Fruit fly (Drosophila melanogaster) whole organism, embryonic: Measurements from ENCODE around the gene Sf3b6.

ENCODE experiments used
- Abd-B ChIP-seq: fragments of 200-800 bp; sonication (Bioruptor generic); optimal IDR thresholded peaks from 2 replicates; lab custom pipeline; 2018; ENCODE audit warnings: missing biosample characterization, mild to moderate bottlenecking, missing genetic modification characterization, moderate library complexity
- BtbVII ChIP-seq: fragments of 200-800 bp; sonication (Bioruptor generic); optimal IDR thresholded peaks from 3 replicates; lab custom pipeline; 2017; ENCODE audit warnings: missing biosample characterization, mild to moderate bottlenecking, missing genetic modification characterization
- C15 ChIP-seq: fragments of 200-800 bp; sonication (Bioruptor generic); IDR thresholded peaks from 3 replicates; pipeline ENCODE4 v1.3.6; 2022; ENCODE audit warnings: missing biosample characterization, missing genetic modification characterization
- CG10147 ChIP-seq: fragments of 200-800 bp; sonication (Bioruptor generic); optimal IDR thresholded peaks from 2 replicates; lab custom pipeline; 2019; ENCODE audit warnings: missing biosample characterization, mild to moderate bottlenecking, missing genetic modification characterization, moderate library complexity
- CG11247 ChIP-seq: fragments of 200-800 bp; sonication (Bioruptor generic); IDR thresholded peaks from 2 replicates; pipeline ENCODE4 v1.3.6; 2022; ENCODE audit warnings: missing biosample characterization, missing genetic modification characterization
- CG12104 ChIP-seq: fragments of 200-800 bp; sonication (Bioruptor generic); optimal IDR thresholded peaks from 3 replicates; lab custom pipeline; 2016; ENCODE audit warnings: missing biosample characterization, missing genetic modification characterization
- CG12769 ChIP-seq: fragments of 200-800 bp; sonication (Bioruptor generic); optimal IDR thresholded peaks from 2 replicates; lab custom pipeline; 2019; ENCODE audit warnings: missing biosample characterization, mild to moderate bottlenecking, missing genetic modification characterization, moderate library complexity
- CG18011 ChIP-seq: fragments of 200-800 bp; sonication (Bioruptor generic); optimal IDR thresholded peaks from 2 replicates; lab custom pipeline; 2017; ENCODE audit warnings: missing biosample characterization, missing genetic modification characterization, mild to moderate bottlenecking, moderate library complexity, missing genotype
- CG2712 ChIP-seq: fragments of 200-800 bp; optimal IDR thresholded peaks from 3 replicates; lab custom pipeline; 2019; ENCODE audit warnings: missing biosample characterization, mild to moderate bottlenecking, missing genetic modification characterization, moderate library complexity
- CG2875 ChIP-seq: fragments of 200-800 bp; sonication (Bioruptor generic); optimal IDR thresholded peaks from 2 replicates; lab custom pipeline; 2017; ENCODE audit warnings: missing biosample characterization, mild to moderate bottlenecking, missing genetic modification characterization, missing genetic modification reagents
- CG30431 ChIP-seq: fragments of 200-800 bp; sonication (Bioruptor generic); optimal IDR thresholded peaks from 2 replicates; lab custom pipeline; 2017; ENCODE audit warnings: missing biosample characterization, missing genetic modification characterization
- CG31365 ChIP-seq: fragments of 200-800 bp; sonication (Bioruptor generic); optimal IDR thresholded peaks from 2 replicates; lab custom pipeline; 2018; ENCODE audit warnings: missing biosample characterization, mild to moderate bottlenecking, missing genetic modification characterization
- CG6854 ChIP-seq: fragments of 200-800 bp; sonication (Bioruptor generic); optimal IDR thresholded peaks from 3 replicates; lab custom pipeline; 2017; ENCODE audit warnings: missing biosample characterization, mild to moderate bottlenecking, missing genetic modification characterization
- CG7987 ChIP-seq: fragments of 200-800 bp; sonication (Bioruptor generic); optimal IDR thresholded peaks from 2 replicates; lab custom pipeline; 2018; ENCODE audit warnings: missing biosample characterization, mild to moderate bottlenecking, missing genetic modification characterization, moderate library complexity
- CG8924 ChIP-seq: fragments of 200-800 bp; optimal IDR thresholded peaks from 3 replicates; lab custom pipeline; 2019; ENCODE audit warnings: missing biosample characterization, mild to moderate bottlenecking, missing genetic modification characterization, moderate library complexity
- CG9876 ChIP-seq: fragments of 200-800 bp; sonication (Bioruptor generic); optimal IDR thresholded peaks from 2 replicates; lab custom pipeline; 2016; ENCODE audit warnings: missing biosample characterization, missing genetic modification characterization
- CHES-1-like ChIP-seq: fragments of 200-800 bp; sonication (Bioruptor generic); optimal IDR thresholded peaks from 2 replicates; lab custom pipeline; 2016; ENCODE audit warnings: missing biosample characterization, missing genetic modification characterization
- D19B ChIP-seq: fragments of 200-800 bp; sonication (Bioruptor generic); optimal IDR thresholded peaks from 2 replicates; lab custom pipeline; 2017; ENCODE audit warnings: missing biosample characterization, mild to moderate bottlenecking, missing genetic modification characterization
- Dbx ChIP-seq: fragments of 200-800 bp; sonication (Bioruptor generic); IDR thresholded peaks from 3 replicates; pipeline ENCODE4 v1.3.6; 2022; ENCODE audit warnings: missing biosample characterization, missing genetic modification characterization
- H2.0 ChIP-seq: fragments of 200-800 bp; sonication (Bioruptor generic); IDR thresholded peaks from 2 replicates; pipeline ENCODE4 v1.3.6; 2022; ENCODE audit warnings: missing biosample characterization, missing genetic modification characterization
- HLH3B ChIP-seq: fragments of 200-800 bp; sonication (Bioruptor generic); IDR thresholded peaks from 2 replicates; pipeline ENCODE4 v1.3.6; 2022; ENCODE audit warnings: missing biosample characterization, missing genetic modification characterization
- HLH54F ChIP-seq: fragments of 200-800 bp; sonication (Bioruptor generic); optimal IDR thresholded peaks from 3 replicates; lab custom pipeline; 2016; ENCODE audit warnings: missing biosample characterization, missing genetic modification characterization
- HmgZ ChIP-seq: fragments of 200-800 bp; sonication (Bioruptor generic); optimal IDR thresholded peaks from 2 replicates; lab custom pipeline; 2018; ENCODE audit warnings: missing biosample characterization, mild to moderate bottlenecking, missing genetic modification characterization
- Hsf ChIP-seq: fragments of 200-800 bp; sonication (Bioruptor generic); optimal IDR thresholded peaks from 3 replicates; lab custom pipeline; 2016; ENCODE audit warnings: missing biosample characterization, missing genetic modification characterization
- MTF-1 ChIP-seq: fragments of 200-800 bp; sonication (Bioruptor generic); optimal IDR thresholded peaks from 2 replicates; lab custom pipeline; 2018; ENCODE audit warnings: missing biosample characterization, mild to moderate bottlenecking, missing genetic modification characterization, borderline replicate concordance
- NC2α ChIP-seq: fragments of 200-800 bp; sonication (Bioruptor generic); optimal IDR thresholded peaks from 2 replicates; lab custom pipeline; 2016; ENCODE audit warnings: missing biosample characterization, missing genetic modification characterization
- NFAT ChIP-seq: fragments of 200-800 bp; sonication (Bioruptor generic); IDR thresholded peaks from 2 replicates; pipeline ENCODE4 v1.3.6; 2022; ENCODE audit warnings: missing biosample characterization, missing genetic modification characterization
- Nf-YC ChIP-seq: fragments of 200-800 bp; optimal IDR thresholded peaks from 3 replicates; lab custom pipeline; 2019; ENCODE audit warnings: missing biosample characterization, mild to moderate bottlenecking, missing genetic modification characterization, moderate library complexity
- Sry-β ChIP-seq: fragments of 200-800 bp; sonication (Bioruptor generic); optimal IDR thresholded peaks from 2 replicates; lab custom pipeline; 2018; ENCODE audit warnings: missing biosample characterization, mild to moderate bottlenecking, missing genetic modification characterization, moderate library complexity
- Trl ChIP-seq, 3 experiments: fragments of >200 bp in 2 of 3; fragments of 200-800 bp in 1 of 3; sonication (Bioruptor generic) in 1 of 3; optimal IDR thresholded peaks; 2 replicates in 1 of 3; 3 replicates in 2 of 3; lab custom pipeline; 2016 to 2017; ENCODE audit warnings: missing biosample characterization in 1 of 3, missing genetic modification characterization in 1 of 3
- amos ChIP-seq: fragments of 200-800 bp; sonication (Bioruptor generic); IDR thresholded peaks from 2 replicates; pipeline ENCODE4 v1.3.6; 2022; ENCODE audit warnings: missing biosample characterization, missing genetic modification characterization; ENCODE audit not compliant: partially characterized antibody
- chif ChIP-seq, 2 experiments: fragments of 200-800 bp; sonication (Bioruptor generic); optimal IDR thresholded peaks; 3 replicates each; lab custom pipeline; 2016; ENCODE audit warnings: missing biosample characterization in 2 of 2, missing genetic modification characterization in 2 of 2
- chn ChIP-seq: fragments of 200-800 bp; sonication (Bioruptor generic); optimal IDR thresholded peaks from 2 replicates; lab custom pipeline; 2016; ENCODE audit warnings: missing biosample characterization, missing genetic modification characterization
- crol ChIP-seq: fragments of 200-800 bp; sonication (Bioruptor generic); IDR thresholded peaks from 2 replicates; pipeline ENCODE4 v1.3.6; 2022; ENCODE audit warnings: missing biosample characterization, missing genetic modification characterization
- gcm2 ChIP-seq: fragments of 200-800 bp; sonication (Bioruptor generic); optimal IDR thresholded peaks from 2 replicates; lab custom pipeline; 2016; ENCODE audit warnings: missing biosample characterization, missing genetic modification characterization
- grn ChIP-seq: fragments of 200-800 bp; sonication (Bioruptor generic); optimal IDR thresholded peaks from 3 replicates; lab custom pipeline; 2017; ENCODE audit warnings: missing biosample characterization, missing genetic modification characterization
- gsb-n ChIP-seq: fragments of 200-800 bp; sonication (Bioruptor generic); optimal IDR thresholded peaks from 3 replicates; lab custom pipeline; 2018; ENCODE audit warnings: missing biosample characterization, mild to moderate bottlenecking, missing genetic modification characterization
- hbn ChIP-seq: fragments of 200-800 bp; sonication (Bioruptor generic); IDR thresholded peaks from 2 replicates; pipeline ENCODE4 v1.3.6; 2022; ENCODE audit warnings: missing biosample characterization, missing genetic modification characterization; ENCODE audit not compliant: partially characterized antibody
- her ChIP-seq: fragments of 200-800 bp; sonication (Bioruptor generic); optimal IDR thresholded peaks from 2 replicates; lab custom pipeline; 2016; ENCODE audit warnings: missing biosample characterization, missing genetic modification characterization
- lilli ChIP-seq: fragments of 200-800 bp; sonication (Bioruptor generic); optimal IDR thresholded peaks from 3 replicates; lab custom pipeline; 2016; ENCODE audit warnings: missing biosample characterization, missing genetic modification characterization
- mam ChIP-seq: fragments of 200-800 bp; sonication (Bioruptor generic); optimal IDR thresholded peaks from 3 replicates; lab custom pipeline; 2016; ENCODE audit warnings: missing biosample characterization, missing genetic modification characterization
- nmo ChIP-seq: fragments of 200-800 bp; sonication (Bioruptor generic); optimal IDR thresholded peaks from 2 replicates; lab custom pipeline; 2018; ENCODE audit warnings: missing biosample characterization, mild to moderate bottlenecking, missing genetic modification characterization, moderate library complexity
- otp ChIP-seq: fragments of 200-800 bp; sonication (Bioruptor generic); IDR thresholded peaks from 3 replicates; pipeline ENCODE4, ENCODE4 v1.3.6; 2022; ENCODE audit warnings: missing biosample characterization, missing genetic modification characterization
- pan ChIP-seq, 4 experiments: fragments of >200 bp in 3 of 4; fragments of 200-800 bp in 1 of 4; sonication (Bioruptor generic) in 1 of 4; optimal IDR thresholded peaks in 3 of 4; IDR thresholded peaks in 1 of 4; 2 replicates each; pipeline versions ENCODE4 v1.3.6 to Lab custom; 2017 to 2022; ENCODE audit warnings: missing biosample characterization in 2 of 4, missing genetic modification characterization in 2 of 4, mixed read lengths in 1 of 4
- slou ChIP-seq: fragments of 200-800 bp; sonication (Bioruptor generic); optimal IDR thresholded peaks from 3 replicates; lab custom pipeline; 2016; ENCODE audit warnings: missing biosample characterization, missing genetic modification characterization
- stc ChIP-seq: fragments of 200-800 bp; sonication (Bioruptor generic); IDR thresholded peaks from 2 replicates; pipeline ENCODE4 v1.3.6; 2022; ENCODE audit warnings: missing biosample characterization, missing genetic modification characterization
- sug ChIP-seq: fragments of 200-800 bp; optimal IDR thresholded peaks from 2 replicates; lab custom pipeline; 2019; ENCODE audit warnings: missing biosample characterization, mild to moderate bottlenecking, missing genetic modification characterization, moderate library complexity
- tna ChIP-seq: fragments of 200-800 bp; sonication (Bioruptor generic); IDR thresholded peaks from 2 replicates; pipeline ENCODE4 v1.3.6; 2022; ENCODE audit warnings: missing biosample characterization, missing genetic modification characterization; ENCODE audit not compliant: partially characterized antibody
- zen ChIP-seq: fragments of 200-800 bp; sonication (Bioruptor generic); optimal IDR thresholded peaks from 3 replicates; lab custom pipeline; 2018; ENCODE audit warnings: missing biosample characterization, mild to moderate bottlenecking, missing genetic modification characterization, moderate library complexity

Sf3b6 gene

DNA sequence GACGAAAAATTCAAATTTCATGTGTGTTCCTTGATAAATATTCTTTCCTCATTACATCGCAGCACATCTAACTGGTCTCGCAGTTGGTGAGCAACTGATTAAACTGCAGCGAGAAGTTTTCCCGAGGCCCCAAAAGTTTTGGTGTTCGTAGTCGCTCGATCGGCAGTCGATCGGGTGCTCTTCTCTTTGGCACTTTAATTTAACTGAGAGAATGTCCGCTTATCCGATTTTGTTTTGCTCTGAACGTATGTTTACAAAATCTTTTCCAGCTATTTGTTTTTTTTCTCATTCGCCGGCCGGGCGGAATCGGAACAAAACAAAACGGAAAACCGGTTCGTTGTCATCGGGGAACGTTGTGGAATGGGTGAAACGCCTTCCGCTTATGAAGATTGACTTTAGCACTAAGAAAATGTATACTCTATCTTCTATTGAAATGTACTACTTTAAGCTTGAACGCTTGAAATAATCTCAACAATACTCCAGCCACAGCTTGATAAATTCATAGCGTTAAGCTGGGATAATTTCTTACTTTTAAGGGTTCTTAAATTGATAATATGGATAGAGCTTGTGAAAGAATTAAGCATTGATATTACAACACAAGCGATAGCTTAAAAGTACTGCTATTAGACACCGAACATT, 25.7 kb upstream of the Sf3b6 start (continued):
- no peak for TF ChIP-seq HmgZ (tag; lab: Kevin White, UChicago)
- TF ChIP-seq CG7987 (GFP tag; lab: Kevin White, UChicago): no peak
- no peak for TF ChIP-seq CG11247
- no peak for TF ChIP-seq CG30431 (GFP tag; lab: Kevin White, UChicago)
- TF ChIP-seq NC2α (GFP tag; lab: Kevin White, UChicago): no peak
- no peak for TF ChIP-seq CG10147 (GFP tag; lab: Kevin White, UChicago)
- no peak for TF ChIP-seq NFAT (GFP tag; lab: Robert Waterston, UW)
- no peak for TF ChIP-seq mam (GFP tag; lab: Kevin White, UChicago)
- TF ChIP-seq sug (tag; lab: Kevin White, UChicago): no peak
- no peak for TF ChIP-seq CG18011 (GFP tag; lab: Kevin White, UChicago)
- no peak for TF ChIP-seq CG6854 (GFP tag; lab: Kevin White, UChicago)
- TF ChIP-seq her (GFP tag; lab: Kevin White, UChicago): no peak
- TF ChIP-seq hbn: no peak
- peak; percentile 31 for TF ChIP-seq MTF-1 (GFP tag; lab: Kevin White, UChicago)
- TF ChIP-seq nmo (GFP tag; lab: Kevin White, UChicago): no peak
- no peak for TF ChIP-seq Dbx (GFP tag; lab: Robert Waterston, UW)
- no peak for TF ChIP-seq amos (GFP tag; lab: Robert Waterston, UW)
- no peak for TF ChIP-seq Sry-β (GFP tag; lab: Kevin White, UChicago)
- peak; percentile 49 for TF ChIP-seq BtbVII (GFP tag; lab: Kevin White, UChicago)
- TF ChIP-seq gcm2: no peak
- TF ChIP-seq H2.0 (GFP tag; lab: Robert Waterston, UW): no peak
- no peak for TF ChIP-seq tna (GFP tag; lab: Robert Waterston, UW)
- TF ChIP-seq CG12769 (tag; lab: Kevin White, UChicago): peak; percentile 21
- TF ChIP-seq CG31365: no peak
- no peak for TF ChIP-seq crol (GFP tag; lab: Robert Waterston, UW)
- TF ChIP-seq gsb-n (tag; lab: Kevin White, UChicago): no peak
- peak; percentile 70 to 72 for TF ChIP-seq Trl (optimal IDR thresholded peaks at IDR 0.05; lab: Kevin White, UChicago)
- TF ChIP-seq Trl (GFP tag; optimal IDR thresholded peaks at IDR 0.05; lab: Kevin White, UChicago): no peak
- no peak for TF ChIP-seq Hsf (GFP tag; lab: Kevin White, UChicago)
- TF ChIP-seq pan (optimal IDR thresholded peaks at IDR 0.05; lab: Kevin White, UChicago): no peak
- TF ChIP-seq pan (GFP tag; optimal IDR thresholded peaks at IDR 0.05 in 1 of 2, IDR thresholded peaks at IDR 0.05 in 1 of 2): no peak
- no peak for TF ChIP-seq stc
- TF ChIP-seq otp (GFP tag; lab: Robert Waterston, UW): peak; percentile 13; the same call in 1 of the 3 replicates
- no peak for TF ChIP-seq Nf-YC (tag; lab: Kevin White, UChicago)
- no peak for TF ChIP-seq HLH54F (GFP tag; lab: Kevin White, UChicago)
- no peak for TF ChIP-seq CG12104 (GFP tag; lab: Kevin White, UChicago)
- TF ChIP-seq C15 (GFP tag; lab: Robert Waterston, UW): no peak
- no peak for TF ChIP-seq zen
- no peak for TF ChIP-seq D19B (GFP tag; lab: Kevin White, UChicago)
- TF ChIP-seq slou (GFP tag; lab: Kevin White, UChicago): no peak
- TF ChIP-seq CG2712 (tag; lab: Kevin White, UChicago): no peak
- no peak for TF ChIP-seq CG9876 (GFP tag; lab: Kevin White, UChicago)
- TF ChIP-seq HLH3B (GFP tag; lab: Robert Waterston, UW): no peak
- no peak for TF ChIP-seq chn (GFP tag; lab: Kevin White, UChicago)
- TF ChIP-seq CG2875: peak; percentile 1
- no peak for TF ChIP-seq grn (GFP tag; lab: Kevin White, UChicago)
- no peak for TF ChIP-seq CHES-1-like (GFP tag; lab: Kevin White, UChicago)
- TF ChIP-seq lilli (GFP tag; lab: Kevin White, UChicago): no peak
- no peak for TF ChIP-seq CG8924 (tag; lab: Kevin White, UChicago)
- no peak for TF ChIP-seq chif (GFP tag; optimal IDR thresholded peaks at IDR 0.05; lab: Kevin White, UChicago)
- TF ChIP-seq Abd-B: no peak
